Fruit fly (Drosophila melanogaster): ENCODE measurements around the gene Ubr3.

The Ubr3 gene

dm6 chrX:7975516-7976257 lies 40.0 kb downstream of the Ubr3 start (continued):
- TF ChIP-seq CG17361 (GFP tag; IDR thresholded peaks at IDR 0.05): 0 out of 3 replicates have a peak, but pooled peaks have one; percentile 33
- peak; percentile 38 for TF ChIP-seq az2 (GFP tag; optimal IDR thresholded peaks at IDR 0.05)
- peak; percentile 2 for TF ChIP-seq CG1529 (GFP tag; optimal IDR thresholded peaks at IDR 0.05)
- peak; percentile 39 for TF ChIP-seq fd96Cb (tag; optimal IDR thresholded peaks at IDR 0.05)
- TF ChIP-seq ci (GFP tag; IDR thresholded peaks at IDR 0.05): peak; percentile 74
- peak; percentile 30; the same call in 1 of the 2 replicates for TF ChIP-seq CG31441 (GFP tag; IDR thresholded peaks at IDR 0.05)
- no peak for TF ChIP-seq Mrtf (GFP tag; IDR thresholded peaks at IDR 0.05)
- peak; percentile 49 for TF ChIP-seq CG10979 (tag; optimal IDR thresholded peaks at IDR 0.05)
- peak; percentile 36; the same call in 1 of the 2 replicates for TF ChIP-seq CG10366 (GFP tag; IDR thresholded peaks at IDR 0.05)
- no peak for TF ChIP-seq croc (GFP tag; conservative IDR thresholded peaks at IDR 0.05)
- no peak for TF ChIP-seq ap (GFP tag; IDR thresholded peaks at IDR 0.05)
- TF ChIP-seq CG2875 (GFP tag; optimal IDR thresholded peaks at IDR 0.05): peak; percentile 26
- TF ChIP-seq dmrt99B (tag; optimal IDR thresholded peaks at IDR 0.05): peak; percentile 56
- TF ChIP-seq CG17912 (GFP tag; optimal IDR thresholded peaks at IDR 0.05): no peak
- peak; percentile 42 for TF ChIP-seq Oli (tag; optimal IDR thresholded peaks at IDR 0.05)
- TF ChIP-seq CG33213 (GFP tag; optimal IDR thresholded peaks at IDR 0.05): peak; percentile 1
- TF ChIP-seq CG17385 (GFP tag; optimal IDR thresholded peaks at IDR 0.05): peak; percentile 9
- TF ChIP-seq Pdp1 (GFP tag; optimal IDR thresholded peaks at IDR 0.05): peak in 1 of 2 experiments; percentile 22
- peak; percentile 35 for TF ChIP-seq PHDP (tag; optimal IDR thresholded peaks at IDR 0.05)
- TF ChIP-seq CG10654 (GFP tag; optimal IDR thresholded peaks at IDR 0.05): peak; percentile 7
- peak; percentile 2 for TF ChIP-seq dmrt11E (tag; optimal IDR thresholded peaks at IDR 0.05)
- TF ChIP-seq CG1024 (GFP tag; IDR thresholded peaks at IDR 0.05): 0 out of 2 replicates have a peak, but pooled peaks have one; percentile 4
- peak; percentile 4 for TF ChIP-seq trem (tag; optimal IDR thresholded peaks at IDR 0.05)
- peak; percentile 12 for TF ChIP-seq tin (GFP tag; optimal IDR thresholded peaks at IDR 0.05)
- peak; percentile 47 for TF ChIP-seq phol (tag; optimal IDR thresholded peaks at IDR 0.05)

DNA sequence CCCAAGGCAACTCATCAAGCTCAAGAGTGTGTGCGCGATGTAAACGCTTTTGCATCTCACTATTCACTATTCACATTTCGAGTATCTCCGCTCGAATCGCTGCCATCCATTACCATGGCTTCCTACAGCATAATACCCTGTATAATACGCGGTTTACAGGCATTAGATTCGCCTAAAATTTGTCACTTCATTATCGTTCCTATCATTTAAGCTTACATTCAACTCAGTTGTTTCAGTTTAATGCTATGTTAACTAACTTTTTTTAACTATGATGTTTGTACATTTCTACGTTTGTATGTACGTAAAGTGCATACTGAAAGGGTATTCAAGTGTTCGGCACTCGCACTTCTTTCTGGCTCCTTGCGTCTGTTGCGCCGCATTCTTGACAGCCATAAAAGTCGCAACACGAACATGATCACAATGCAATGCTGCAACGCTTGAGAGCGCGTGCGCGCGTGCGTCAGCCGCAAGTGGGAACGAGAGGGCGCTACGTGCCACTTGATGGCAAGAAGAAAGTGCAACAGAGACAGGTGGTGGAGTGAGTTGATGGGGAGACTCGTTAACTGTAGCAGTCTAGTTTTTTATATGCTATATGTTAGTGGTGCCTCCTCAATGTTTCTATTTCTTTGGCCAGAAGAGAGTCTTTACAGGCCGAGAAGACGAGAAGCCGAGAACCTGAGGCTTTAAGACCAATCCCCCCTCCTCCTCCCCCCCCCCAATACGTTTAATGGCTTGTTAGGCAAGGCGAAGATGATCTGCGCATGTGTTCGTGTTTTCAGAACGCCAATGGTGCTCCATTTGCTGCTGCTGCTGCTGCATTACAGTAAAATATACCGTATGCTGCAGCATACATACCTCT lies 41.5 kb downstream of the Ubr3 start:
- peak; percentile 50 for TF ChIP-seq row (GFP tag; IDR thresholded peaks at IDR 0.05)
- TF ChIP-seq sens (GFP tag): peak; percentile 3
- TF ChIP-seq CG7357 (GFP tag; IDR thresholded peaks at IDR 0.05): no peak
- no peak for TF ChIP-seq CG12942 (GFP tag; optimal IDR thresholded peaks at IDR 0.05)
- no peak for TF ChIP-seq Trl (optimal IDR thresholded peaks at IDR 0.05)
- TF ChIP-seq Trl (GFP tag; optimal IDR thresholded peaks at IDR 0.05): no peak
- TF ChIP-seq Nf-YC (tag; optimal IDR thresholded peaks at IDR 0.05): no peak
- TF ChIP-seq CG13624 (GFP tag; optimal IDR thresholded peaks at IDR 0.05): no peak
- TF ChIP-seq CG12391 (tag; optimal IDR thresholded peaks at IDR 0.05): no peak
- peak; percentile 30 for TF ChIP-seq cg (GFP tag; optimal IDR thresholded peaks at IDR 0.05)
- no peak for TF ChIP-seq gcm2 (GFP tag; optimal IDR thresholded peaks at IDR 0.05)
- no peak for TF ChIP-seq cas (GFP tag; IDR thresholded peaks at IDR 0.05)
- no peak for TF ChIP-seq lilli (GFP tag; optimal IDR thresholded peaks at IDR 0.05)
- no peak for TF ChIP-seq CG17568 (GFP tag; optimal IDR thresholded peaks at IDR 0.05)
- TF ChIP-seq D (optimal IDR thresholded peaks at IDR 0.05): no peak
- TF ChIP-seq D (GFP tag; optimal IDR thresholded peaks at IDR 0.05): no peak
- TF ChIP-seq CG6175 (GFP tag; IDR thresholded peaks at IDR 0.05): no peak
- TF ChIP-seq crol (GFP tag; IDR thresholded peaks at IDR 0.05): peak; percentile 51
- TF ChIP-seq ac (GFP tag; optimal IDR thresholded peaks at IDR 0.05): no peak
- no peak for TF ChIP-seq chinmo (GFP tag; IDR thresholded peaks at IDR 0.05; ENCODE audit: partially characterized antibody)
- TF ChIP-seq tap (tag; optimal IDR thresholded peaks at IDR 0.05): no peak
- TF ChIP-seq dimm (GFP tag; IDR thresholded peaks at IDR 0.05): no peak
- peak; percentile 49 for TF ChIP-seq sd (tag; optimal IDR thresholded peaks at IDR 0.05)
- no peak for TF ChIP-seq CG30431 (GFP tag; optimal IDR thresholded peaks at IDR 0.05)

All from whole organism, embryonic.